Fruit fly (Drosophila melanogaster): ENCODE data around the gene CG42464.

- TF ChIP-seq h (optimal IDR thresholded peaks at IDR 0.05) (no peak), ttk (optimal IDR thresholded peaks at IDR 0.05) (no peak), Sin3A (optimal IDR thresholded peaks at IDR 0.05) (no peak), Myc (optimal IDR thresholded peaks at IDR 0.05) (no peak)
Observed at dm6 chr2L:3748691-3749090, 49.4 kb downstream of the CG42464 start.

Data from Kc167 (cell line).